Fruit fly (Drosophila melanogaster): ENCODE measurements around the gene CG9372.

The CG9372 gene

dm6 chr3L:19636821-19637460 is 30.9 kb downstream of the CG9372 start:
- TF ChIP-seq sv (GFP tag; optimal IDR thresholded peaks at IDR 0.05) (peak; percentile 45), Dfd (GFP tag; optimal IDR thresholded peaks at IDR 0.05) (no peak), OdsH (GFP tag; optimal IDR thresholded peaks at IDR 0.05) (peak; percentile 39), ey (GFP tag; optimal IDR thresholded peaks at IDR 0.05) (peak; percentile 25), Sp1 (GFP tag; optimal IDR thresholded peaks at IDR 0.05) (peak; percentile 41), psq (GFP tag; optimal IDR thresholded peaks at IDR 0.05) (peak; percentile 53), fru (GFP tag; optimal IDR thresholded peaks at IDR 0.05) (no peak), Jra (GFP tag; optimal IDR thresholded peaks at IDR 0.05) (peak; percentile 19), lola (GFP tag; optimal IDR thresholded peaks at IDR 0.05) (no peak), foxo (GFP tag; optimal IDR thresholded peaks at IDR 0.05) (peak in 1 of 2 experiments; percentile 43), HLH106 (tag; optimal IDR thresholded peaks at IDR 0.05) (peak; percentile 31), h (GFP tag; optimal IDR thresholded peaks at IDR 0.05) (peak; percentile 36), brk (GFP tag; optimal IDR thresholded peaks at IDR 0.05) (no peak), Vsx2 (GFP tag; optimal IDR thresholded peaks at IDR 0.05; ENCODE audit: partially characterized antibody) (no peak)

dm6 chr3L:19642448-19643020 is 36.5 kb downstream of the CG9372 start, which contains the start of gene Rnf146:
Gene Rnf146, minus strand, starts transcription at chr3L:19642816.
- TF ChIP-seq dmrt93B (GFP tag; optimal IDR thresholded peaks at IDR 0.05), result no peak
- peak; percentile 2 for TF ChIP-seq HLH106 (tag; optimal IDR thresholded peaks at IDR 0.05)
- TF ChIP-seq Rel (GFP tag; optimal IDR thresholded peaks at IDR 0.05), result no peak
- peak; percentile 22 for TF ChIP-seq Rel (tag; optimal IDR thresholded peaks at IDR 0.05)
- TF ChIP-seq Hnf4 (GFP tag; optimal IDR thresholded peaks at IDR 0.05), result peak; percentile 34
- TF ChIP-seq brk (GFP tag; optimal IDR thresholded peaks at IDR 0.05), result peak; percentile 25
- TF ChIP-seq h (GFP tag; optimal IDR thresholded peaks at IDR 0.05), result peak; percentile 3
- no peak for TF ChIP-seq pan (optimal IDR thresholded peaks at IDR 0.05)
- no peak for TF ChIP-seq Sp1 (GFP tag; optimal IDR thresholded peaks at IDR 0.05)
- no peak for TF ChIP-seq CG9705 (GFP tag; optimal IDR thresholded peaks at IDR 0.05)

- TF ChIP-seq jim (GFP tag; optimal IDR thresholded peaks at IDR 0.05) (no peak), Vsx2 (GFP tag; optimal IDR thresholded peaks at IDR 0.05; ENCODE audit: partially characterized antibody) (no peak), usp (GFP tag; optimal IDR thresholded peaks at IDR 0.05) (no peak), Dif (GFP tag; optimal IDR thresholded peaks at IDR 0.05; ENCODE audit: partially characterized antibody) (no peak), h (GFP tag; optimal IDR thresholded peaks at IDR 0.05) (peak; percentile 34), dmrt93B (GFP tag; optimal IDR thresholded peaks at IDR 0.05) (no peak), ey (GFP tag; optimal IDR thresholded peaks at IDR 0.05) (no peak)
These were observed 40.3 kb downstream of the CG9372 start for dm6 chr3L:19646292-19646691.

- TF ChIP-seq Dfd (GFP tag; optimal IDR thresholded peaks at IDR 0.05) (no peak), Rel (GFP tag; optimal IDR thresholded peaks at IDR 0.05) (no peak), Rel (tag; optimal IDR thresholded peaks at IDR 0.05) (peak; percentile 95), rgr (GFP tag; optimal IDR thresholded peaks at IDR 0.05) (peak; percentile 45), CrebA (GFP tag; optimal IDR thresholded peaks at IDR 0.05; ENCODE audit: borderline replicate concordance) (no peak), CG32264 (GFP tag; optimal IDR thresholded peaks at IDR 0.05) (no peak)
These were observed 42.6 kb downstream of the CG9372 start for dm6 chr3L:19648648-19649047.

- TF ChIP-seq h (GFP tag; optimal IDR thresholded peaks at IDR 0.05) (no peak), Vsx2 (GFP tag; optimal IDR thresholded peaks at IDR 0.05; ENCODE audit: partially characterized antibody) (no peak), Rel (GFP tag; optimal IDR thresholded peaks at IDR 0.05) (no peak), Rel (tag; optimal IDR thresholded peaks at IDR 0.05) (peak; percentile 25), pan (optimal IDR thresholded peaks at IDR 0.05) (no peak), lola (GFP tag; optimal IDR thresholded peaks at IDR 0.05) (no peak), CG9705 (GFP tag; optimal IDR thresholded peaks at IDR 0.05) (no peak)
These were observed 43.5 kb downstream of the CG9372 start, which contains the start of gene Oat for dm6 chr3L:19649374-19649948. Gene Oat, minus strand, starts transcription at chr3L:19649851.

- TF ChIP-seq N (GFP tag; optimal IDR thresholded peaks at IDR 0.05) (no peak), Dif (GFP tag; optimal IDR thresholded peaks at IDR 0.05; ENCODE audit: partially characterized antibody) (no peak), woc (GFP tag; optimal IDR thresholded peaks at IDR 0.05) (no peak), pan (optimal IDR thresholded peaks at IDR 0.05) (no peak), Jra (GFP tag; optimal IDR thresholded peaks at IDR 0.05) (no peak), Rel (GFP tag; optimal IDR thresholded peaks at IDR 0.05) (no peak), Rel (tag; optimal IDR thresholded peaks at IDR 0.05) (no peak), ey (GFP tag; optimal IDR thresholded peaks at IDR 0.05) (no peak), CrebA (GFP tag; optimal IDR thresholded peaks at IDR 0.05; ENCODE audit: borderline replicate concordance) (no peak), fru (GFP tag; optimal IDR thresholded peaks at IDR 0.05) (no peak), dsf (GFP tag; optimal IDR thresholded peaks at IDR 0.05; ENCODE audit: borderline replicate concordance) (no peak), jim (GFP tag; optimal IDR thresholded peaks at IDR 0.05) (no peak), CG32264 (GFP tag; optimal IDR thresholded peaks at IDR 0.05) (no peak), sv (GFP tag; optimal IDR thresholded peaks at IDR 0.05) (no peak)
These were observed 44.1 kb downstream of the CG9372 start for dm6 chr3L:19650121-19650520.
